Worm (Caenorhabditis elegans) whole organism, L2 larva: Measurements from ENCODE around the gene srw-19.

Experiments
- C34F6.9 ChIP-seq: fragments of 150-350 bp; optimal IDR thresholded peaks from 2 replicates; lab custom pipeline; 2014; ENCODE audit warnings: missing biosample characterization, missing genetic modification characterization
- F13H6.1 ChIP-seq: sonication (generic microtip); optimal IDR thresholded peaks from 2 replicates; lab custom pipeline; 2016; ENCODE audit warnings: missing genetic modification characterization, missing compliant biosample characterization
- R02D3.7 ChIP-seq: fragments of 150-350 bp; optimal IDR thresholded peaks from 2 replicates; lab custom pipeline; 2014; ENCODE audit warnings: missing biosample characterization, missing genetic modification characterization
- Y55F3AM.14 ChIP-seq: fragments of 200-800 bp; sonication (Bioruptor generic); optimal IDR thresholded peaks from 2 replicates; lab custom pipeline; 2018; ENCODE audit warnings: mild to moderate bottlenecking, missing genetic modification characterization, missing compliant biosample characterization
- ZK546.5 ChIP-seq: sonication (generic microtip); optimal IDR thresholded peaks from 2 replicates; lab custom pipeline; 2017; ENCODE audit warnings: missing biosample characterization, missing genetic modification characterization
- aly-2 ChIP-seq: fragments of 150-350 bp; optimal IDR thresholded peaks from 2 replicates; lab custom pipeline; 2014; ENCODE audit warnings: missing biosample characterization, missing genetic modification characterization
- ama-1 ChIP-seq: fragments of 150-350 bp; optimal IDR thresholded peaks from 2 replicates; lab custom pipeline; 2018; ENCODE audit warnings: inconsistent platforms
- blmp-1 ChIP-seq: sonication (generic microtip); optimal IDR thresholded peaks from 2 replicates; lab custom pipeline; 2017; ENCODE audit warnings: missing genetic modification characterization, mild to moderate bottlenecking, missing compliant biosample characterization, antibody characterized with exemption, moderate library complexity; ENCODE audit not compliant: insufficient read depth
- ceh-82 ChIP-seq: fragments of 150-350 bp; optimal IDR thresholded peaks from 2 replicates; lab custom pipeline; 2014; ENCODE audit warnings: missing biosample characterization, missing genetic modification characterization
- crh-2 ChIP-seq: sonication (generic microtip); optimal IDR thresholded peaks from 2 replicates; lab custom pipeline; 2017; ENCODE audit warnings: missing biosample characterization, missing genetic modification characterization
- dmd-4 ChIP-seq: sonication (generic microtip); optimal IDR thresholded peaks from 2 replicates; lab custom pipeline; 2017; ENCODE audit warnings: missing biosample characterization, missing genetic modification characterization
- egl-27 ChIP-seq: sonication (generic microtip); optimal IDR thresholded peaks from 3 replicates; lab custom pipeline; 2017; ENCODE audit warnings: missing biosample characterization, missing genetic modification reagents, missing genetic modification characterization
- elt-1 ChIP-seq: fragments of 150-350 bp; optimal IDR thresholded peaks from 2 replicates; lab custom pipeline; 2014; ENCODE audit warnings: missing biosample characterization, missing genetic modification characterization
- fos-1 ChIP-seq: fragments of 150-350 bp; optimal IDR thresholded peaks from 2 replicates; lab custom pipeline; 2014; ENCODE audit warnings: missing biosample characterization, missing genetic modification characterization
- gmeb-1 ChIP-seq: fragments of 150-350 bp; optimal IDR thresholded peaks from 2 replicates; lab custom pipeline; 2014; ENCODE audit warnings: missing biosample characterization, missing genetic modification characterization
- lin-13 ChIP-seq: fragments of 150-350 bp; optimal IDR thresholded peaks from 2 replicates; lab custom pipeline; 2014; ENCODE audit warnings: missing biosample characterization, missing genetic modification reagents, missing genetic modification characterization
- lin-39 ChIP-seq: fragments of 150-350 bp; optimal IDR thresholded peaks from 2 replicates; lab custom pipeline; 2014; ENCODE audit warnings: missing biosample characterization, missing genetic modification reagents, missing genetic modification characterization
- mbf-1 ChIP-seq: sonication (generic microtip); optimal IDR thresholded peaks from 2 replicates; lab custom pipeline; 2017; ENCODE audit warnings: missing biosample characterization, missing genetic modification characterization
- mdl-1 ChIP-seq, 2 experiments: fragments of 150-350 bp in 1 of 2; sonication (generic microtip) in 1 of 2; optimal IDR thresholded peaks; 2 replicates each; lab custom pipeline; 2017; ENCODE audit warnings: missing biosample characterization in 2 of 2, missing genetic modification characterization in 2 of 2
- nhr-10 ChIP-seq: sonication (generic microtip); optimal IDR thresholded peaks from 2 replicates; lab custom pipeline; 2017; ENCODE audit warnings: missing biosample characterization, missing genetic modification characterization
- nhr-11 ChIP-seq: fragments of 150-350 bp; optimal IDR thresholded peaks from 2 replicates; lab custom pipeline; 2014; ENCODE audit warnings: missing biosample characterization, missing genetic modification characterization
- nhr-12 ChIP-seq: fragments of 150-350 bp; optimal IDR thresholded peaks from 2 replicates; lab custom pipeline; 2014; ENCODE audit warnings: missing biosample characterization, missing genetic modification characterization
- nhr-129 ChIP-seq: fragments of 150-350 bp; optimal IDR thresholded peaks from 2 replicates; lab custom pipeline; 2014; ENCODE audit warnings: missing biosample characterization, missing genetic modification characterization
- nhr-21 ChIP-seq: fragments of 150-350 bp; optimal IDR thresholded peaks from 2 replicates; lab custom pipeline; 2014; ENCODE audit warnings: missing biosample characterization, missing genetic modification characterization
- nhr-23 ChIP-seq: fragments of 150-350 bp; optimal IDR thresholded peaks from 2 replicates; lab custom pipeline; 2014; ENCODE audit warnings: missing biosample characterization, missing genetic modification reagents, missing genetic modification characterization
- nhr-237 ChIP-seq: fragments of 150-350 bp; optimal IDR thresholded peaks from 2 replicates; lab custom pipeline; 2014; ENCODE audit warnings: missing biosample characterization, missing genetic modification characterization
- nhr-25 ChIP-seq: fragments of 150-350 bp; sonication (generic microtip); optimal IDR thresholded peaks from 3 replicates; lab custom pipeline; 2014; ENCODE audit warnings: missing biosample characterization, missing genetic modification characterization
- nhr-6 ChIP-seq: fragments of 150-350 bp; optimal IDR thresholded peaks from 2 replicates; lab custom pipeline; 2014; ENCODE audit warnings: missing biosample characterization, missing genetic modification characterization
- nhr-77 ChIP-seq: fragments of 150-350 bp; optimal IDR thresholded peaks from 2 replicates; lab custom pipeline; 2014; ENCODE audit warnings: missing biosample characterization, missing genetic modification characterization
- sem-4 ChIP-seq: fragments of 150-350 bp; optimal IDR thresholded peaks from 2 replicates; lab custom pipeline; 2014; ENCODE audit warnings: missing biosample characterization, missing genetic modification reagents, missing genetic modification characterization
- skn-1 ChIP-seq: sonication (generic microtip); optimal IDR thresholded peaks from 2 replicates; lab custom pipeline; 2017; ENCODE audit warnings: missing biosample characterization, missing genetic modification characterization
- sma-3 ChIP-seq: sonication (generic microtip); optimal IDR thresholded peaks from 2 replicates; lab custom pipeline; 2016; ENCODE audit warnings: missing genetic modification reagents, missing genetic modification characterization, missing compliant biosample characterization
- unc-39 ChIP-seq: fragments of 150-350 bp; optimal IDR thresholded peaks from 2 replicates; lab custom pipeline; 2014; ENCODE audit warnings: missing biosample characterization, missing genetic modification characterization
- unc-55 ChIP-seq: fragments of 150-350 bp; sonication (generic microtip); optimal IDR thresholded peaks from 3 replicates; lab custom pipeline; 2014; ENCODE audit warnings: missing biosample characterization, missing genetic modification reagents, missing genetic modification characterization
- zag-1 ChIP-seq: fragments of 150-350 bp; optimal IDR thresholded peaks from 2 replicates; lab custom pipeline; 2014; ENCODE audit warnings: missing biosample characterization, missing genetic modification characterization
- ztf-11 ChIP-seq: sonication (generic microtip); optimal IDR thresholded peaks from 2 replicates; lab custom pipeline; 2017; ENCODE audit warnings: missing biosample characterization, missing genetic modification characterization

Gene srw-19

ce11 chrV:15303625-15304024 lies 22.4 kb upstream of the srw-19 start, which contains the start of gene srx-48:
srx-48 (minus strand) TSS chrV:15303725.
- TF ChIP-seq nhr-237 (tag; lab: Kevin White, UChicago) (no peak), nhr-23 (tag; lab: Kevin White, UChicago) (no peak), nhr-12 (tag; lab: Kevin White, UChicago) (no peak), sma-3 (no peak), unc-39 (no peak), mdl-1 (tag; optimal IDR thresholded peaks at IDR 0.05; lab: Kevin White, UChicago) (no peak), blmp-1 (tag; lab: Kevin White, UChicago) (no peak), lin-13 (GFP tag; lab: Kevin White, UChicago) (no peak), unc-55 (GFP tag; lab: Kevin White, UChicago) (no peak)

DNA sequence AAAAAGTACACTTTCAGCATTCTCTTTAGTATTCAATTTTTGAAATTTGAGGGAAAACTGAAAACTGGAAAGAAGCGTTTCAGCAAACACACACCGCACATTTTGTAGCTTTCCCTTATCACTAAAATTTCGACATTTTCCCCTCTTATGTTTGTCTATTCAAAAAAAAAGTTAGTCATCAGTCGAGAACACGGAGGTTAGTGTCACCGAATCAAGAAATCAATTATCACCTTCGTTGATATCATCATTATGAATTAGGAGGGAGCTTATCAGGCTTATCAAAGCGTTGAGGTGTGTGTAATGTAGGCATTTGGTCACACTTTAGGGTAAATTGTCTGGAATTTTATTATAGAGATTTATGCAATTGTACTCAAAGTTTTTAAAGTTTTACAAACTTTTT lies 17.4 kb upstream of the srw-19 start, which contains the start of gene cpr-3:
Gene cpr-3 (minus strand): TSS at position 104 of the 400 bp plus-strand sequence.
- TF ChIP-seq dmd-4 (tag; lab: Kevin White, UChicago): no peak
- TF ChIP-seq gmeb-1: peak; percentile 64
- peak; percentile 75 for TF ChIP-seq skn-1 (tag; lab: Kevin White, UChicago)
- peak; percentile 64 for TF ChIP-seq crh-2
- peak; percentile 8 for TF ChIP-seq sma-3
- TF ChIP-seq fos-1 (tag; lab: Kevin White, UChicago): peak; percentile 100

- no peak for TF ChIP-seq nhr-25 (tag; lab: Kevin White, UChicago)
- TF ChIP-seq Y55F3AM.14 (GFP tag; lab: Kevin White, UChicago): no peak
- no peak for TF ChIP-seq sem-4 (tag; lab: Kevin White, UChicago)
- TF ChIP-seq elt-1 (tag; lab: Kevin White, UChicago): no peak
- TF ChIP-seq R02D3.7 (tag; lab: Kevin White, UChicago): no peak
- TF ChIP-seq nhr-129 (tag; lab: Kevin White, UChicago): no peak
- no peak for TF ChIP-seq zag-1 (tag; lab: Kevin White, UChicago)
- TF ChIP-seq, all 48 proteins: peak for 0
Measured at ce11 chrV:15293865-15294264, 12.7 kb upstream of the srw-19 start, which contains the start of gene str-96. str-96 (minus strand) TSS chrV:15293965.

DNA sequence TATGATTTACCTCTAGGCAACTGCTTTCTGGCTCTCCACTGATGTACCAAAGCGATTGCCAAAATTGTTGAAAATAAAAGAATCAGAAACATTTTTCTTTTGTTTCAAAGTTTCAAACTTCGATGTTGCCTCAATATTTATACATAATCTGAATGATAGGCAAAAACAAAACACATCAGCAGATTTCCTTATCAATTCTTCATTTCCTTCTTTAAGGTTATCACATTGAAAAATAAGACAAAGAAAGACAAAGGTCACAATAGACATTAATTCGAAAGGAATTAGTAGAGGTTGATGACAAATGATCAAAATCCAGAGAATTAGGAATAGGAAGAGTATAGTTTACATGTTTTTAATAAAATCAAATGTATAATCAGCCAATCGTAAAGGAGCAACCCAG lies 9.8 kb upstream of the srw-19 start, which contains the start of gene cyp-34A2:
Gene cyp-34A2 (minus strand): TSS at position 101 of the 400 bp plus-strand sequence.
- TF ChIP-seq sem-4 (tag; lab: Kevin White, UChicago) (no peak), zag-1 (tag; lab: Kevin White, UChicago) (no peak), aly-2 (tag; lab: Kevin White, UChicago) (no peak), skn-1 (tag; lab: Kevin White, UChicago) (no peak), nhr-10 (tag; lab: Kevin White, UChicago) (no peak), gmeb-1 (no peak), ama-1 (lab: Kevin White, UChicago) (no peak), ZK546.5 (tag; lab: Kevin White, UChicago) (no peak), nhr-129 (tag; lab: Kevin White, UChicago) (no peak), ztf-11 (no peak), nhr-77 (no peak), mbf-1 (tag; lab: Kevin White, UChicago) (no peak), C34F6.9 (tag; lab: Kevin White, UChicago) (no peak), F13H6.1 (tag; lab: Kevin White, UChicago) (no peak), egl-27 (tag; lab: Kevin White, UChicago) (no peak), unc-55 (GFP tag; lab: Kevin White, UChicago) (no peak), nhr-21 (tag; lab: Kevin White, UChicago) (no peak), ceh-82 (no peak), nhr-25 (tag; lab: Kevin White, UChicago) (no peak), nhr-6 (tag; lab: Kevin White, UChicago) (no peak)

DNA sequence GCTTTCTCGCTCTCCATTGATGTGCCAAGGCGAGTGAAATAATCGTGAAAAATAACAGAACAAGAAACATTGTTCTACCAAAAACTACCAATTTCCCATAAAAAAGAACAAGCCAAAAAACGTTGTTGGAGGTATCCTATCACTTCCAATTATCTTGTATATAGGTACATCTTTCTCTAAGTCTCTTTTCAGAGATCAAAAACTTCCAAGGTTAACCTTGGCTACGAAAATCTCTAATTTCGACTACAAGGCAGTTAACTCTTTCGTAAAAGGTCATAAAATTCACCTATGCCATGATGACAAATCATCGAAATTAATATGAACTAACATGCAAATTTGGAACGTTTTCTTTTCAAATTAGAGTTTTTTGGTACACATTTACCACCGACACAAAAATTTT lies 6.7 kb upstream of the srw-19 start, which contains the start of gene cyp-34A1:
Gene cyp-34A1 (minus strand): TSS at position 101 of the 400 bp plus-strand sequence.
- TF ChIP-seq sma-3 (no peak), ZK546.5 (tag; lab: Kevin White, UChicago) (no peak), lin-39 (tag; lab: Kevin White, UChicago) (no peak), nhr-11 (tag; lab: Kevin White, UChicago) (no peak), dmd-4 (tag; lab: Kevin White, UChicago) (no peak), nhr-12 (tag; lab: Kevin White, UChicago) (no peak), nhr-21 (tag; lab: Kevin White, UChicago) (no peak)
